Fruit fly (Drosophila melanogaster): ENCODE results near the gene CG15258.

Gene CG15258

DNA sequence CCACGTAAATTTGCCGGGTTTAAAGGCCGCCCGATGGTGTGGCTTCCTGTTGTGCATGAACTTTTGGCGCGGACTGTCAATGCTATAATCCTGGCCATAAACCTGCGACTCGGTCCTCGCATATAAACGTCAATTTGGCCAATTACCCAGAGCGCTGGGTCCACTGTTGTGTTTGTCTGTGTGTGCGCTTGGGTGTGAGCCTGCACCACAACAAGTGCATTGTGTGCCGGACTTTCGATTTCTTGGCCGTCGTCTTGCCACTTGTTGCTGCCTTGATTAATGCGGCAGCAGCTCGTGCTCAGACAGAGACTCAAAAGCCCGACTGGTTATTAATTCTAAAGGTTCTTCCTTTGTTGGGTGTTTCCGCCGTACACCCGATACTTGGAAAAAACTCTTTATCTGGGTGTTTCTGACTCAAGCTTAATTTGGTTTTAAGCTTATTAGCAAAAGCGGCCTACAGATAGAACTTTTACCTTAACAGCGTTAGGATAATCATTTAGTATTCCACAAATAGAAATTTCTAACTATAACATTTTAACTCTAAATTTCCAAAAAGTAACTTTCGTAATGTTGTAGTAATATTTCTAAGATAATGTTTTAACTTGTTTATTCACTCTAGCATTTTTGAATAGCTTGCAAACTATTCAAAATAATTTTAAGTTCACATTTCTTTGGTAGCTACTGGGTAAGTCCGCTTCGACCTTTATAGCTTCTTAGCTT, 26.6 kb upstream of the CG15258 start:
- peak; percentile 21 for TF ChIP-seq psq (GFP tag; optimal IDR thresholded peaks at IDR 0.05)
- no peak for TF ChIP-seq Abd-B (GFP tag; optimal IDR thresholded peaks at IDR 0.05)
- no peak for TF ChIP-seq Jra (GFP tag; optimal IDR thresholded peaks at IDR 0.05)
- no peak for TF ChIP-seq CG32264 (GFP tag; optimal IDR thresholded peaks at IDR 0.05)
- no peak for TF ChIP-seq Hr78 (GFP tag; optimal IDR thresholded peaks at IDR 0.05)
- no peak for TF ChIP-seq Mio (GFP tag; optimal IDR thresholded peaks at IDR 0.05)
- no peak for TF ChIP-seq Dif (GFP tag; optimal IDR thresholded peaks at IDR 0.05; ENCODE audit: partially characterized antibody)
- no peak for TF ChIP-seq usp (GFP tag; optimal IDR thresholded peaks at IDR 0.05)
- TF ChIP-seq Sp1 (GFP tag; optimal IDR thresholded peaks at IDR 0.05): peak; percentile 52
- TF ChIP-seq woc (GFP tag; optimal IDR thresholded peaks at IDR 0.05): peak; percentile 73
- TF ChIP-seq h (GFP tag; optimal IDR thresholded peaks at IDR 0.05): peak; percentile 30
- no peak for TF ChIP-seq jim (GFP tag; optimal IDR thresholded peaks at IDR 0.05)
- peak; percentile 46 for TF ChIP-seq fru (GFP tag; optimal IDR thresholded peaks at IDR 0.05)
- peak; percentile 23 for TF ChIP-seq Hnf4 (GFP tag; optimal IDR thresholded peaks at IDR 0.05)
- TF ChIP-seq CrebA (GFP tag; optimal IDR thresholded peaks at IDR 0.05; ENCODE audit: borderline replicate concordance): no peak
- no peak for TF ChIP-seq lola (GFP tag; optimal IDR thresholded peaks at IDR 0.05)
- peak in 1 of 2 experiments; percentile 37 for TF ChIP-seq foxo (GFP tag; optimal IDR thresholded peaks at IDR 0.05)
- TF ChIP-seq N (GFP tag; optimal IDR thresholded peaks at IDR 0.05): no peak
- TF ChIP-seq OdsH (GFP tag; optimal IDR thresholded peaks at IDR 0.05): peak; percentile 30
- TF ChIP-seq Hr83 (GFP tag; optimal IDR thresholded peaks at IDR 0.05; ENCODE audit: poor library complexity, severe bottlenecking): no peak
- no peak for TF ChIP-seq brk (GFP tag; optimal IDR thresholded peaks at IDR 0.05)
- no peak for TF ChIP-seq Dfd (GFP tag; optimal IDR thresholded peaks at IDR 0.05)
- peak; percentile 2 for TF ChIP-seq pan (optimal IDR thresholded peaks at IDR 0.05)
- TF ChIP-seq GATAd (GFP tag; optimal IDR thresholded peaks at IDR 0.05): no peak
- peak; percentile 7 for TF ChIP-seq br (GFP tag; optimal IDR thresholded peaks at IDR 0.05)
- TF ChIP-seq ey (GFP tag; optimal IDR thresholded peaks at IDR 0.05): peak; percentile 45
- peak; percentile 39 for TF ChIP-seq HLH106 (tag; optimal IDR thresholded peaks at IDR 0.05)
- peak; percentile 75 for TF ChIP-seq Vsx2 (GFP tag; optimal IDR thresholded peaks at IDR 0.05; ENCODE audit: partially characterized antibody)
- TF ChIP-seq dmrt93B (GFP tag; optimal IDR thresholded peaks at IDR 0.05): peak; percentile 30
- TF ChIP-seq dl (GFP tag; optimal IDR thresholded peaks at IDR 0.05; ENCODE audit: insufficient read depth in 1 of 2, partially characterized antibody in 2 of 2): no peak
- no peak for TF ChIP-seq Myc (optimal IDR thresholded peaks at IDR 0.05)
- TF ChIP-seq CG9705 (GFP tag; optimal IDR thresholded peaks at IDR 0.05): no peak
- no peak for TF ChIP-seq rgr (GFP tag; optimal IDR thresholded peaks at IDR 0.05)

dm6 chr2L:15386749-15387148, 25.3 kb upstream of the CG15258 start:
- TF ChIP-seq brk (GFP tag; optimal IDR thresholded peaks at IDR 0.05) (peak; percentile 45), Hr83 (GFP tag; optimal IDR thresholded peaks at IDR 0.05; ENCODE audit: poor library complexity, severe bottlenecking) (no peak), Dfd (GFP tag; optimal IDR thresholded peaks at IDR 0.05) (no peak), Vsx2 (GFP tag; optimal IDR thresholded peaks at IDR 0.05; ENCODE audit: partially characterized antibody) (no peak), Abd-B (GFP tag; optimal IDR thresholded peaks at IDR 0.05) (no peak), HLH106 (tag; optimal IDR thresholded peaks at IDR 0.05) (peak; percentile 57), rgr (GFP tag; optimal IDR thresholded peaks at IDR 0.05) (peak; percentile 59), sage (GFP tag; optimal IDR thresholded peaks at IDR 0.05) (no peak), CG32264 (GFP tag; optimal IDR thresholded peaks at IDR 0.05) (peak; percentile 53), Sp1 (GFP tag; optimal IDR thresholded peaks at IDR 0.05) (peak; percentile 28), jim (GFP tag; optimal IDR thresholded peaks at IDR 0.05) (no peak), ey (GFP tag; optimal IDR thresholded peaks at IDR 0.05) (peak; percentile 63), N (GFP tag; optimal IDR thresholded peaks at IDR 0.05) (no peak), Hr78 (GFP tag; optimal IDR thresholded peaks at IDR 0.05) (no peak), fru (GFP tag; optimal IDR thresholded peaks at IDR 0.05) (peak; percentile 64), usp (GFP tag; optimal IDR thresholded peaks at IDR 0.05) (no peak), Mio (GFP tag; optimal IDR thresholded peaks at IDR 0.05) (no peak), dmrt93B (GFP tag; optimal IDR thresholded peaks at IDR 0.05) (peak; percentile 18), h (GFP tag; optimal IDR thresholded peaks at IDR 0.05) (peak; percentile 76), Myc (optimal IDR thresholded peaks at IDR 0.05) (no peak), OdsH (GFP tag; optimal IDR thresholded peaks at IDR 0.05) (peak; percentile 65), CrebA (GFP tag; optimal IDR thresholded peaks at IDR 0.05; ENCODE audit: borderline replicate concordance) (no peak), psq (GFP tag; optimal IDR thresholded peaks at IDR 0.05) (no peak), foxo (GFP tag; optimal IDR thresholded peaks at IDR 0.05) (peak in 1 of 2 experiments; percentile 63), tai (GFP tag; optimal IDR thresholded peaks at IDR 0.05) (no peak), Jra (GFP tag; optimal IDR thresholded peaks at IDR 0.05) (no peak), Hnf4 (GFP tag; optimal IDR thresholded peaks at IDR 0.05) (no peak), pan (optimal IDR thresholded peaks at IDR 0.05) (no peak), br (GFP tag; optimal IDR thresholded peaks at IDR 0.05) (peak; percentile 26), dsf (GFP tag; optimal IDR thresholded peaks at IDR 0.05; ENCODE audit: borderline replicate concordance) (no peak), CG9705 (GFP tag; optimal IDR thresholded peaks at IDR 0.05) (no peak)

Measured in whole organism, wandering third instar larva.